Worm (Caenorhabditis elegans): ENCODE data around the gene BE10.1.
A peak's percentile ranks its signal among the peaks of the same experiment; 100 is the strongest.

The BE10.1 gene

DNA sequence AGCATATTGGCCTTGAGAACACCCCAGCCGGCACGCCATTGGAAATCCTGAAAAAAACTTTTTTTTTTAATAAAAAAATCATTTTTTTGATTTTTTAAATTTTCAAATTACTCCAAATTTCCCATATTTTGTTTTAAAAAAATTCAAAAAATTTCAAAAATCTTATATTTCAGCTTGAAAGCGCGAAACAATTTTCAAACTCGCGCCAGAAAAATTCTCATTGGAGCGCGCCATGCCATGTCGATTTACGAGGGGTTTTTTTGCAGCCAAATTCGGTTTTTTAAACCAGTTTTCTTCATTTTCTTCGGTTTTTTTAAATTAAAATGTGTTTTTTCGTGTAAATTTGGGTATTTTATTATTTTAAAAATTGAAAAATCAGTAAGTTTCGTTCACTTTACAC lies 29.8 kb upstream of the BE10.1 start:
- TF ChIP-seq ztf-11 (tag; optimal IDR thresholded peaks at IDR 0.05) (no peak), lin-38 (GFP tag; IDR thresholded peaks at IDR 0.05) (peak; percentile 38), egl-27 (tag; optimal IDR thresholded peaks at IDR 0.05) (no peak)

DNA sequence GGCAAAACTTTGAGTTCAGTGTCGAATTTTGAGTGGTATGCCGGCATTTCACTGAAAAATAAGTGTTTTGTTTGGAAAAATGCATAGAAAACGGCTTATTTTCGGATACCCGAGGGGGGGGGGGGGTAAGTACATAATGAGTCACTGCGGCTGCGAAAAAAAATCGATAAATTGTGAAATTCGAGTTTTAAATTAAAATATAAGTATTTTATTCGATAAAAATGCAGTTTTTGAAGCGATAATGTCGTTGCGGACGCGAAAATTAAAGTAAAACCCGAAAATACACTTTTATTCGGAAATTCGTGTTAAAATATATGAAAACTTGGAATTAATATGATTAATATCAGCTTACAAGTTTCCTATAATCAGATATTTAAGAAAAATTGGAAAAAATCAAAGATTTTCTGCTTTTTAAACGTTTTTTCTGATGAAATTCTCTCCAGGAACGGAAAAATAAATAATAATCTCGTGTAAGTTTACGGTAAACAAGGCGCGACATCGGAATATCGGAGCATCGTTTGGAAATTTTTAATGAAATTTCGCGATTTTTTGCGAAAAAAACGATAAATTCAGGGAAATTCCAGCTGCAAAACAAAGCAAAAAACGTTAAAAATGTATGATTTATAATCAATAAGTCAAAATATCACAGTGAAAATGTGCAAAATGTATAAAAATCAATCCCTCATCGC lies 28.9 kb upstream of the BE10.1 start, which contains the start of gene arx-5:
Gene arx-5 (minus strand): TSS at position 51 of the 689 bp plus-strand sequence.
- TF ChIP-seq mes-2 (tag; optimal IDR thresholded peaks at IDR 0.05; ENCODE audit: poor library complexity, severe bottlenecking) (peak; percentile 2), F49E8.2 (tag; optimal IDR thresholded peaks at IDR 0.05; ENCODE audit: borderline replicate concordance) (no peak), lin-38 (GFP tag; IDR thresholded peaks at IDR 0.05) (0 out of 2 replicates have a peak, but pooled peaks have one; percentile 10), daf-16 (GFP tag; optimal IDR thresholded peaks at IDR 0.05) (no peak), daf-16 (tag; optimal IDR thresholded peaks at IDR 0.05) (peak; percentile 37), R02D3.7 (tag; optimal IDR thresholded peaks at IDR 0.05) (peak; percentile 71), dmd-8 (GFP tag; IDR thresholded peaks at IDR 0.05) (no peak), mdt-29 (GFP tag; IDR thresholded peaks at IDR 0.05) (no peak), fkh-10 (GFP tag; optimal IDR thresholded peaks at IDR 0.05) (no peak), lsy-2 (tag; optimal IDR thresholded peaks at IDR 0.05) (peak in 1 of 2 experiments; percentile 31), vab-7 (GFP tag; IDR thresholded peaks at IDR 0.05) (no peak), zip-2 (tag; optimal IDR thresholded peaks at IDR 0.05) (no peak), ZK337.2 (GFP tag; IDR thresholded peaks at IDR 0.05) (no peak), rbr-2 (tag; optimal IDR thresholded peaks at IDR 0.05) (no peak), Y48G9A.11 (GFP tag; IDR thresholded peaks at IDR 0.05) (peak; percentile 94), T20F7.1 (GFP tag; optimal IDR thresholded peaks at IDR 0.05) (peak; percentile 93)

DNA sequence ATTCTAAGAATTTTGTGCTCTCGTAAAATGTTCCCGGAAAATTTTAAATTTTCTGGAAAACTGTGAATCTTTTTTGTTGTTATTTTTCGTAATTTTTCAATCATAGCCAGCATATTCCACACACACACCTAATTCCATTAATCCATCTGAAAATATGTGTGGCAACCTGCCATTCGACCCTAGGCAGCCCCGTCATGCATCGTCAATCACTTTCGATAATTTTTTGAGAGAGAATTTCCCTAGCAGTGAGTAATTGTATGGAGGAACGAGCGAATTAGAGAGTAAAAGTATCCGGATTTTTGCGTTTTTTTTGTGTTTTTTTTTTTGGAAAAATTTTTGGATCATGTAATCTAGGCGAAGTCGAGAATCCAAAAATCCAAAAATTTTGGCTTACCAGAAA lies 23.9 kb upstream of the BE10.1 start, which contains the start of gene BE10.4:
Gene BE10.4 (plus strand): TSS at position 301 of the 400 bp plus-strand sequence.
- TF ChIP-seq nhr-102 (tag; optimal IDR thresholded peaks at IDR 0.05) (no peak), hif-1 (tag; optimal IDR thresholded peaks at IDR 0.05) (no peak), fos-1 (tag; optimal IDR thresholded peaks at IDR 0.05) (no peak), jun-1 (tag; optimal IDR thresholded peaks at IDR 0.05) (no peak), sdz-12 (GFP tag; optimal IDR thresholded peaks at IDR 0.05) (no peak), ceh-82 (tag; optimal IDR thresholded peaks at IDR 0.05) (no peak), R02D3.7 (tag; optimal IDR thresholded peaks at IDR 0.05) (no peak), T20F7.1 (GFP tag; optimal IDR thresholded peaks at IDR 0.05) (no peak), ceh-20 (GFP tag; IDR thresholded peaks at IDR 0.05) (no peak), lin-1 (GFP tag; IDR thresholded peaks at IDR 0.05) (no peak), mep-1 (tag; optimal IDR thresholded peaks at IDR 0.05) (no peak), unc-39 (tag; optimal IDR thresholded peaks at IDR 0.05) (no peak), tag-97 (GFP tag; IDR thresholded peaks at IDR 0.05) (no peak), egl-27 (tag; optimal IDR thresholded peaks at IDR 0.05) (no peak), D1046.2 (GFP tag; IDR thresholded peaks at IDR 0.05) (no peak)

DNA sequence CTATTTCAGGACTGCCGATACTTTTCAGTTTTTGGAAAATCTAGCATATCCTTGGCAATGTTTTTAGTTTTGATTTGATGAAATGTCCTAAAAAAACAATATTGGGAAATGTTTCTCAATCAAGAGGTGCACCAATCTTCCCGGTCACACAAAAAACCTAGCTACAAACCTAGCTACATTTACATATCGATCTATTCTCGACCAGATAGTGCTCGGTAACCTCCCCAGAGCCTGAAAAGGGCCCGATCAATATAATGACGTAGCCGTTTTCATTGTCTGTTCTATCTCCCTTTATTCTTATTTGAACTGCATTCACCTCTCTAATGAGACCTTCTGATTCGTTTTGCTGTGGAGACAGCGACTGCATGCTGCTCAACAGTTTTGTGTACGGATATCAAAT lies 18.4 kb upstream of the BE10.1 start, which contains the start of gene BE10.3:
Gene BE10.3 (plus strand): TSS at position 301 of the 400 bp plus-strand sequence.
- TF ChIP-seq D1046.2 (GFP tag; IDR thresholded peaks at IDR 0.05) (no peak), ceh-44 (GFP tag; IDR thresholded peaks at IDR 0.05) (no peak)

DNA sequence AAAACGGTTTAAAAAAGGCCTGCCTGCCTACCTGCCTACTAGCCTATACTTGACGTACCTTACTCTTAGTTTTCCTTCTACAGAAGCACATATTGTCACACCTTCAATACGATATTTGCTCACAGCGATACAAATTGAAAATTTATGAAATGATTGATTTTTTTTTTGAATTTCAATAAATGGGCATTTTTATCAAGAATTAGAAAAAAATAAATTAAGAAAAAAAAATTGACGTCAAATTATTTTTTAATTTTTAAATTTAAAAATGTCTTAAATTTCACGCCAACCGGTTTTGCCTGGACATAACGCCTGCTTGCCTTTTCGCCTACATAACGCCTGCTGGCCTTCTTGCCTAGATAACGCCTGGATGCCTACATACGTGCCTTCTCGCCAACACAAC lies 17.4 kb upstream of the BE10.1 start, which contains the start of gene BE10.5:
Gene BE10.5 (minus strand): TSS at position 101 of the 400 bp plus-strand sequence.
- TF ChIP-seq ceh-28 (tag; optimal IDR thresholded peaks at IDR 0.05) (no peak), nhr-111 (GFP tag; optimal IDR thresholded peaks at IDR 0.05) (no peak), vab-7 (GFP tag; IDR thresholded peaks at IDR 0.05) (no peak), fos-1 (tag; optimal IDR thresholded peaks at IDR 0.05) (no peak), gei-8 (GFP tag; optimal IDR thresholded peaks at IDR 0.05) (no peak), nhr-237 (tag; optimal IDR thresholded peaks at IDR 0.05) (no peak), Y105C5A.15 (GFP tag; IDR thresholded peaks at IDR 0.05) (no peak), ceh-44 (GFP tag; IDR thresholded peaks at IDR 0.05) (no peak)

Measured in whole organism, L4 larva.